Fruit fly (Drosophila melanogaster): ENCODE measurements around the gene GNBP2.

DNA sequence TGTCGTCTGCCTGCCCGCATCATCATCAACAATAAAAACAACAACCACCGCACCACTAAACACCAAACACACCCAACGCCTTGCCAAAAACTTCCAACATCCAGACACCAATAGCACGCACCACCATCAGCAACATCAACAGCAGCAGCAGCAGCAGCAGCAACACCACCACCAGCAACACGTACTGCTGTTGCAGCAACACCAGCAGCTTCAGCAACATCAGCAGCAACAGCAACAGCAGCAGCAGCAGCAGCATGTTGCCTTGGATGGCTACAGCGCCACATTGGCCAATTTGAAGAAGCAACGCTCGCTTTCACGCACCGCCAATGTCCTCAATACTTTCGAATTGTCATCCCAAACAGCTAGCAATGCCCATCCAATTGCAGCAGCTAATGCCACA lies 9.6 kb downstream of the GNBP2 start:
- no peak for TF ChIP-seq lola (GFP tag; optimal IDR thresholded peaks at IDR 0.05)
- TF ChIP-seq woc (GFP tag; optimal IDR thresholded peaks at IDR 0.05): no peak
- no peak for TF ChIP-seq Hr78 (GFP tag; optimal IDR thresholded peaks at IDR 0.05)
